Worm (Caenorhabditis elegans): ENCODE measurements around the gene W01A11.7.

The W01A11.7 gene

DNA sequence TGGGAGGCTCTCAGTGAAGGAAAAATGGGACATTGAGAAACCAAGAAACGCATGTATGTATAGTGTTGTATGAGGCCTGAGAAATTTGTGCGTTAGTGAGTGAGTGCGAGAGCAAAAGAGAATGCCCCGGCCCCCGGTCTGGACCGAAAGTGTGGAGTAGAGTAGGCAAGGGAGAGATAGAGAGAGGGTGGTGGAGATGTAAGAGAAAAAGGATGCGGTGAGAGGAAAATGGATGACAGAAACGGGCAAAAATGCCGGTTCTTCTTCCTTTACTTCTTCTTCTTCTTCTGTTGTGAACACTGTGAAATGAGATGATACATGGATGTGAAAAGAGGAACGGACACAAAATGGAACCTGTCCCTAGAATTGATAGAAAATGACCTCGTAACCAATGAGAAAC, 33.1 kb upstream of the W01A11.7 start:
- TF ChIP-seq ref-1 (GFP tag; conservative IDR thresholded peaks at IDR 0.05) (no peak), flt-1 (GFP tag; IDR thresholded peaks at IDR 0.05) (0 out of 2 replicates have a peak, but pooled peaks have one; percentile 42), ztf-23 (GFP tag; IDR thresholded peaks at IDR 0.05) (no peak)

DNA sequence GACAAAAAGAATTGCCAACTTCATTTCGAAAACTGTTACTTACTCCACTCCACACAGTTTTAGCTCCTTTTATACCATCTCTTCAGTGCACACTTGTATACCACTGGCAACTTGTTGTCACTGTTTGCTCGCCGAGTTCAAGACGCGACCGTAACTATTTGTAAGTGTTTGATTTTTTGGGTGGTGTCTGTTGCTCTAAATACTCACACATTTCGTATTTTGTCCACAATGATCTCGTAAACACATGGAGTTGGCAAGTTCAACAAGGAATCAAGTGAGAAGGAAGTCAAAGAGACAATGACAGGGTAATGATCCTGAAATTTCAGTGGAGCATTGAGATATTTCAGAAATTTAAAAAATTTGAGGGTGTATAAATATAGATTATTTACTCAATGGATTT, 27.8 kb upstream of the W01A11.7 start, which contains the start of gene hpo-26:
Gene hpo-26, minus strand, starts transcription at position 31 of the 400 bp plus-strand sequence.
- TF ChIP-seq flt-1 (GFP tag; IDR thresholded peaks at IDR 0.05) (no peak), tab-1 (GFP tag; IDR thresholded peaks at IDR 0.05) (no peak), ztf-23 (GFP tag; IDR thresholded peaks at IDR 0.05) (no peak)

DNA sequence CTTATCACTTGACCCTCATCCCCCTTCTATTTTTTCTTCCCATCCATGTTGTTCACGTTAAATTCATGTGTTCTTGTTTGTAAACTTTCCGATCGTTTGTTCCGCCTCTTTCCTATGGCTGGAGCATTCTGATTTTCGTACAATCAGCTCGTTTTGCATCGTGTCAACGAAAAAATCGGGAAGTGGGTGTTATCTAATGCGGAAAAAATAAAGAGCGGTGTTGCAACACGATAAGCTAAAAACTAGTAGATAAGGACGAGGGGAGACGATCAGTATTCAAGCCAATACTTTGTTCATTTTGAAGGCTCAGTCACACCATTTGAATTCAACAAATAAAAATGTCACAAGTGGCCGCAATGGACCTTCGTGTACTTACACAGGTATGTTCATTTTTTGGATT, 19.6 kb upstream of the W01A11.7 start, which contains the start of gene acs-1:
Gene acs-1, plus strand, starts transcription at position 233 of the 400 bp plus-strand sequence.
- no peak for TF ChIP-seq klf-2 (GFP tag; conservative IDR thresholded peaks at IDR 0.05)
- no peak for TF ChIP-seq ztf-23 (GFP tag; IDR thresholded peaks at IDR 0.05)
- no peak for TF ChIP-seq T22C8.4 (GFP tag; IDR thresholded peaks at IDR 0.05)
- TF ChIP-seq flt-1 (GFP tag; IDR thresholded peaks at IDR 0.05) = no peak
- TF ChIP-seq tab-1 (GFP tag; IDR thresholded peaks at IDR 0.05) = no peak
- TF ChIP-seq ref-1 (GFP tag; conservative IDR thresholded peaks at IDR 0.05) = no peak
- no peak for TF ChIP-seq ztf-29 (GFP tag; IDR thresholded peaks at IDR 0.05)
- TF ChIP-seq cog-1 (tag; optimal IDR thresholded peaks at IDR 0.05) = no peak
- TF ChIP-seq med-1 (GFP tag; optimal IDR thresholded peaks at IDR 0.05; ENCODE audit: insufficient read depth) = no peak

DNA sequence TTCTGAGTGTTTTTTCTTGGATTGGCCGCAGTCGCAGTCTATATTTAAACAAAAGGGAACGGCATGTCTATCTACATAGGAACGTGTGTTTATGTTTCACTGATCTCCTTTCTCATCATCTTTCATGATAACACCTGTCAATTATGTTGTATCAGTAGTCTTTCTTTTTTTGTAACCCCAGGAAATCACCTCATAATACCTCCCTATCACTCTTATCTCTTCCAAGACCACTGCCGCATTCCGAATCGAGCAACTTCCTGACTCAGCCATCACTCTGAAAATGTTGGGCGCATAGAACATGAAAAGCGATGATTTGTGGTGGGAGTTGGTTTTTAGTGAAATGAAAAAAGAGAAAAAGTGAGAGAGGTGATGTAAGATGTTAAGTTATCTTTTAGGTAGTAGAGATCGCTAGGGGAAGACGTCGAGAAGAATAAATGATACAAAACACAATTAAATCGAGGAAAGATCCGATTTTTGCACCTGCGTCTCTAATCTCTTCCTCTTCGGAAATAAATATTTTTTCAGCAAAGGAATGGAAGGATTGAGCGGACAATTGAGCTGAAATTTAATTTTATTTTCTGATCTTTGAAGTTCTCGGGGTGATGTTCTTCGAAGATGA, 17.8 kb upstream of the W01A11.7 start:
- TF ChIP-seq cog-1 (tag; optimal IDR thresholded peaks at IDR 0.05) (no peak), klf-2 (GFP tag; conservative IDR thresholded peaks at IDR 0.05) (no peak), ztf-23 (GFP tag; IDR thresholded peaks at IDR 0.05) (no peak), tab-1 (GFP tag; IDR thresholded peaks at IDR 0.05) (no peak), T22C8.4 (GFP tag; IDR thresholded peaks at IDR 0.05) (no peak), ref-1 (GFP tag; conservative IDR thresholded peaks at IDR 0.05) (no peak), flt-1 (GFP tag; IDR thresholded peaks at IDR 0.05) (no peak), ztf-29 (GFP tag; IDR thresholded peaks at IDR 0.05) (no peak), med-1 (GFP tag; optimal IDR thresholded peaks at IDR 0.05; ENCODE audit: insufficient read depth) (no peak)

DNA sequence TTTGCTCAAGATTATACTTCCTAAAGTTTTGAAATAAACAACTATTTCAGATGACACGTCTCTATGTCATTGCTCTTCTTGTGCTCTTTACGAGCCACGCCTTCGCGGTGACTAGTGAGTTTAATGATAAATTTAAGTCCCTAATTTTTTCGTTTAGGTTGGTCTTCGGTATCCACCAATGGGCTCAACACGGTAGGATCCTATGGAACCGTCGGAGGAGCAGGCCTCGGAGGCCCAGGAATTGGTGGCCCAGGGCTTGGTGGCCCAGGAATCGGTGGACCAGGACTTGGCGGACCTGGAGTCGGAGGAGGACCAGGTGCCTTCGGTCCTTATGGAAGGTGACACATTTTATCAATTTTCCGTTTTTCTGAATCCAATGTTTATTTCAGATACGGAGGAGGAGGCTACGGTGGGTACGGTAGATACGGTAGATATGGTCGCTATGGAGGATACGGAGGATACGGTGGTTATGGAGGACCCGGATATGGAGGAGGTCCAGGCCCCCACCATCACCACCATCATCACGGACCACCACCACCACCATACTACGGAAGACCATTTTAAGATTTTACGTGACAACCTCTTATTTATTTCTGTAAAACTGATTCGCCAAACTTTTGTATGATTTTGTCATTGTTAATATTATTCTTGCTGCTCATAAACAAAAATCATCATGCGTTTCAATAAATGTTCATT, 15.3 kb upstream of the W01A11.7 start, which contains the start of the genes F46E10.2 and F46E10.18:
Gene F46E10.2, plus strand, starts transcription at position 51 of the 696 bp plus-strand sequence.
Gene F46E10.18, plus strand, starts transcription at position 646 of the 696 bp plus-strand sequence.
- TF ChIP-seq flt-1 (GFP tag; IDR thresholded peaks at IDR 0.05) (no peak), ref-1 (GFP tag; conservative IDR thresholded peaks at IDR 0.05) (no peak), ztf-29 (GFP tag; IDR thresholded peaks at IDR 0.05) (no peak), tab-1 (GFP tag; IDR thresholded peaks at IDR 0.05) (no peak), klf-2 (GFP tag; conservative IDR thresholded peaks at IDR 0.05) (no peak), med-1 (GFP tag; optimal IDR thresholded peaks at IDR 0.05; ENCODE audit: insufficient read depth) (no peak), ztf-23 (GFP tag; IDR thresholded peaks at IDR 0.05) (no peak), cog-1 (tag; optimal IDR thresholded peaks at IDR 0.05) (no peak), T22C8.4 (GFP tag; IDR thresholded peaks at IDR 0.05) (no peak)

ce11 chrV:6518225-6518396, 12.9 kb upstream of the W01A11.7 start, which contains the start of gene F46E10.3:
Gene F46E10.3 (plus strand): TSS chrV:6518297.
- no peak for TF ChIP-seq ztf-29 (GFP tag; IDR thresholded peaks at IDR 0.05)
- no peak for TF ChIP-seq T22C8.4 (GFP tag; IDR thresholded peaks at IDR 0.05)
- no peak for TF ChIP-seq med-1 (GFP tag; optimal IDR thresholded peaks at IDR 0.05; ENCODE audit: insufficient read depth)
- TF ChIP-seq ref-1 (GFP tag; conservative IDR thresholded peaks at IDR 0.05) = no peak
- no peak for TF ChIP-seq tab-1 (GFP tag; IDR thresholded peaks at IDR 0.05)
- TF ChIP-seq klf-2 (GFP tag; conservative IDR thresholded peaks at IDR 0.05) = no peak
- TF ChIP-seq cog-1 (tag; optimal IDR thresholded peaks at IDR 0.05) = no peak
- TF ChIP-seq flt-1 (GFP tag; IDR thresholded peaks at IDR 0.05) = no peak

ce11 chrV:6517305-6518224, 12.4 kb upstream of the W01A11.7 start:
- TF ChIP-seq med-1 (GFP tag; optimal IDR thresholded peaks at IDR 0.05; ENCODE audit: insufficient read depth) (no peak), klf-2 (GFP tag; conservative IDR thresholded peaks at IDR 0.05) (no peak), ztf-23 (GFP tag; IDR thresholded peaks at IDR 0.05) (no peak), T22C8.4 (GFP tag; IDR thresholded peaks at IDR 0.05) (no peak), ztf-29 (GFP tag; IDR thresholded peaks at IDR 0.05) (no peak), tab-1 (GFP tag; IDR thresholded peaks at IDR 0.05) (no peak), flt-1 (GFP tag; IDR thresholded peaks at IDR 0.05) (no peak), ref-1 (GFP tag; conservative IDR thresholded peaks at IDR 0.05) (no peak), cog-1 (tag; optimal IDR thresholded peaks at IDR 0.05) (no peak)

- TF ChIP-seq klf-2 (GFP tag; conservative IDR thresholded peaks at IDR 0.05) (no peak), flt-1 (GFP tag; IDR thresholded peaks at IDR 0.05) (no peak), cog-1 (tag; optimal IDR thresholded peaks at IDR 0.05) (no peak), ztf-23 (GFP tag; IDR thresholded peaks at IDR 0.05) (no peak), T22C8.4 (GFP tag; IDR thresholded peaks at IDR 0.05) (no peak), ref-1 (GFP tag; conservative IDR thresholded peaks at IDR 0.05) (no peak), ztf-29 (GFP tag; IDR thresholded peaks at IDR 0.05) (no peak), tab-1 (GFP tag; IDR thresholded peaks at IDR 0.05) (no peak), med-1 (GFP tag; optimal IDR thresholded peaks at IDR 0.05; ENCODE audit: insufficient read depth) (no peak)
Measured at ce11 chrV:6516491-6517304, 11.5 kb upstream of the W01A11.7 start, which contains the start of gene mdh-1. Gene mdh-1 (minus strand): TSS chrV:6516526.

All from whole organism, midembryonic.